Fruit fly (Drosophila melanogaster): ENCODE results near the gene rdgA.

The rdgA gene

DNA sequence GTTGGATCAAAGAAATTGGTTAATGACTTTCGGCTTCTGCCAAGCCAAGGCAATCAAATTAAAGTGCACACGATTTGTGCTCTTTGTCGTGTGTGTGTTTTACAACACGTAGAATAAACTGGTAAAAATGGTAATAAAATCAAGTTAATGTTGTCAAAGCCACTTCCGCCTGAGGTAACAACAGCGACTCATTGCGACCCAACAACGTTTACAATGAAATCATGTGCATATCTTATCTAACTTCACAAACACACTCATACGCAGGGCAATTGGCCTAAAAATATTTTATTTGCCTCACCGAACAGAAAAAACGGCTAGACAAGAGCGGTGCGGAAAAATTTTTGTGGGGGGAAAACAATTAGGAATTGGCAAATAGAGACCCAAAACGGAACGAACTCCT is 21.7 kb upstream of the rdgA start:
- TF ChIP-seq Hr96 (GFP tag; optimal IDR thresholded peaks at IDR 0.05) (no peak), CG11617 (GFP tag; optimal IDR thresholded peaks at IDR 0.05) (no peak), kay (GFP tag; ENCODE audit: borderline replicate concordance) (no peak), tj (GFP tag; optimal IDR thresholded peaks at IDR 0.05) (no peak)

dm6 chrX:8887410-8887809 is 19.5 kb upstream of the rdgA start:
- TF ChIP-seq tj (GFP tag; optimal IDR thresholded peaks at IDR 0.05) (peak; percentile 29), toe (GFP tag; optimal IDR thresholded peaks at IDR 0.05) (peak; percentile 19), Mnt (GFP tag; optimal IDR thresholded peaks at IDR 0.05) (peak; percentile 0), Clk (GFP tag; optimal IDR thresholded peaks at IDR 0.05) (no peak), CG7101 (tag; optimal IDR thresholded peaks at IDR 0.05) (peak; percentile 8), CG33017 (tag; optimal IDR thresholded peaks at IDR 0.05) (no peak), Hr96 (GFP tag; optimal IDR thresholded peaks at IDR 0.05) (no peak), cic (GFP tag; optimal IDR thresholded peaks at IDR 0.05) (peak; percentile 13)

dm6 chrX:8888861-8889392 is 17.9 kb upstream of the rdgA start:
- TF ChIP-seq CG33017 (tag; optimal IDR thresholded peaks at IDR 0.05), result no peak
- no peak for TF ChIP-seq CG11617 (GFP tag; optimal IDR thresholded peaks at IDR 0.05)
- TF ChIP-seq Mnt (GFP tag; optimal IDR thresholded peaks at IDR 0.05), result peak; percentile 9
- TF ChIP-seq tj (GFP tag; optimal IDR thresholded peaks at IDR 0.05), result peak; percentile 89
- TF ChIP-seq bab1 (GFP tag; optimal IDR thresholded peaks at IDR 0.05), result peak; percentile 18
- no peak for TF ChIP-seq CG7101 (tag; optimal IDR thresholded peaks at IDR 0.05)

- TF ChIP-seq CG5204 (GFP tag; optimal IDR thresholded peaks at IDR 0.05), result peak; percentile 34
- no peak for TF ChIP-seq CG7101 (tag; optimal IDR thresholded peaks at IDR 0.05)
Observed at dm6 chrX:8890974-8891373, 15.9 kb upstream of the rdgA start.

dm6 chrX:8891565-8892276 is 15.1 kb upstream of the rdgA start:
- TF ChIP-seq CG7101 (tag; optimal IDR thresholded peaks at IDR 0.05) (no peak), tj (GFP tag; optimal IDR thresholded peaks at IDR 0.05) (peak; percentile 88), cnc (optimal IDR thresholded peaks at IDR 0.05) (no peak), Hr96 (GFP tag; optimal IDR thresholded peaks at IDR 0.05) (no peak), CG33017 (tag; optimal IDR thresholded peaks at IDR 0.05) (no peak), CG1620 (GFP tag; optimal IDR thresholded peaks at IDR 0.05) (no peak), CG5204 (GFP tag; optimal IDR thresholded peaks at IDR 0.05) (peak; percentile 33), CG11617 (GFP tag; optimal IDR thresholded peaks at IDR 0.05) (peak; percentile 37), cic (GFP tag; optimal IDR thresholded peaks at IDR 0.05) (no peak), ovo (GFP tag; optimal IDR thresholded peaks at IDR 0.05) (peak; percentile 82), toe (GFP tag; optimal IDR thresholded peaks at IDR 0.05) (no peak), CG14711 (tag; optimal IDR thresholded peaks at IDR 0.05) (peak; percentile 42), CG7045 (GFP tag; optimal IDR thresholded peaks at IDR 0.05) (no peak), Mnt (GFP tag; optimal IDR thresholded peaks at IDR 0.05) (peak; percentile 52), pad (GFP tag; optimal IDR thresholded peaks at IDR 0.05) (no peak), Clk (GFP tag; optimal IDR thresholded peaks at IDR 0.05) (no peak), Crg-1 (GFP tag; optimal IDR thresholded peaks at IDR 0.05) (peak; percentile 40), CG12768 (GFP tag; optimal IDR thresholded peaks at IDR 0.05) (no peak), bab1 (GFP tag; optimal IDR thresholded peaks at IDR 0.05) (peak; percentile 49), kay (GFP tag; ENCODE audit: borderline replicate concordance) (no peak)

- TF ChIP-seq pad (GFP tag; optimal IDR thresholded peaks at IDR 0.05), result no peak
- TF ChIP-seq Clk (GFP tag; optimal IDR thresholded peaks at IDR 0.05), result no peak
- no peak for TF ChIP-seq Mnt (GFP tag; optimal IDR thresholded peaks at IDR 0.05)
- TF ChIP-seq ovo (GFP tag; optimal IDR thresholded peaks at IDR 0.05), result no peak
- TF ChIP-seq cic (GFP tag; optimal IDR thresholded peaks at IDR 0.05), result no peak
- no peak for TF ChIP-seq kay (GFP tag; ENCODE audit: borderline replicate concordance)
- TF ChIP-seq CG1620 (GFP tag; optimal IDR thresholded peaks at IDR 0.05), result no peak
- TF ChIP-seq cnc (optimal IDR thresholded peaks at IDR 0.05), result no peak
- peak; percentile 19 for TF ChIP-seq tj (GFP tag; optimal IDR thresholded peaks at IDR 0.05)
- TF ChIP-seq CG14711 (tag; optimal IDR thresholded peaks at IDR 0.05), result peak; percentile 7
- TF ChIP-seq Crg-1 (GFP tag; optimal IDR thresholded peaks at IDR 0.05), result no peak
- TF ChIP-seq bab1 (GFP tag; optimal IDR thresholded peaks at IDR 0.05), result peak; percentile 76
- no peak for TF ChIP-seq CG12768 (GFP tag; optimal IDR thresholded peaks at IDR 0.05)
- no peak for TF ChIP-seq CG7045 (GFP tag; optimal IDR thresholded peaks at IDR 0.05)
- peak; percentile 53 for TF ChIP-seq CG7101 (tag; optimal IDR thresholded peaks at IDR 0.05)
- no peak for TF ChIP-seq CG11617 (GFP tag; optimal IDR thresholded peaks at IDR 0.05)
- no peak for TF ChIP-seq toe (GFP tag; optimal IDR thresholded peaks at IDR 0.05)
- TF ChIP-seq Hr96 (GFP tag; optimal IDR thresholded peaks at IDR 0.05), result no peak
- TF ChIP-seq CG33017 (tag; optimal IDR thresholded peaks at IDR 0.05), result no peak
- peak; percentile 10 for TF ChIP-seq CG5204 (GFP tag; optimal IDR thresholded peaks at IDR 0.05)
Observed at dm6 chrX:8892445-8893009, 14.3 kb upstream of the rdgA start.
